Fruit fly (Drosophila melanogaster): ENCODE results near the gene CG14257.

CG14257 gene

DNA sequence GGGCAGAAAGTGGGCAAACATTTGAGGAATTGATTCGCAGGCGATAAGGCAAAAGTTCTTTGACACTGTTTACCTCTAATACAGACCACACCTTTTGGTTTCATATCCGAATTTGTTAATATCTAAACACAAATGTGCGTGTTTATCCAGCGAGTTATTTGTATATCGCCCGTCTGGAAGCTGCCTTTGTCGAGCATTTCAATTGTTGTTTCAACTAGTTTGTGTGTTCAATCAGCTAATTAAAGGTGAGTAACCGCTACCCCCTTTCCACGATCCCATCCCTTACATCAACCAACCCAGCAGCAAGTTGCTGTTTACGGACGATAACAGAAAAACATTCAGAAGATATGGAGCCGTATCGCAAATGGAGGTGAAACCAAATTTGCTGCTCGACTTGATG, 55.7 kb downstream of the CG14257 start (continued):
- TF ChIP-seq CG4820 (GFP tag; optimal IDR thresholded peaks at IDR 0.05) (no peak), NC2β (GFP tag; optimal IDR thresholded peaks at IDR 0.05) (no peak), schlank (tag; optimal IDR thresholded peaks at IDR 0.05) (peak; percentile 79), dpn (GFP tag; optimal IDR thresholded peaks at IDR 0.05) (peak; percentile 27 to 67), CG34224 (GFP tag; IDR thresholded peaks at IDR 0.05; ENCODE audit: partially characterized antibody) (no peak), hkb (optimal IDR thresholded peaks at IDR 0.05) (no peak), hkb (GFP tag; IDR thresholded peaks at IDR 0.05) (peak; percentile 53), so (GFP tag; IDR thresholded peaks at IDR 0.05) (peak; percentile 61; the same call in 1 of the 3 replicates), Bteb2 (GFP tag; optimal IDR thresholded peaks at IDR 0.05) (peak; percentile 14), gcm2 (GFP tag; optimal IDR thresholded peaks at IDR 0.05) (no peak), nerfin-1 (tag; optimal IDR thresholded peaks at IDR 0.05) (no peak), CG11247 (GFP tag; IDR thresholded peaks at IDR 0.05) (peak; percentile 48; the same call in 1 of the 2 replicates), Aef1 (GFP tag; IDR thresholded peaks at IDR 0.05) (no peak), Ravus (GFP tag; IDR thresholded peaks at IDR 0.05) (no peak), Oli (tag; optimal IDR thresholded peaks at IDR 0.05) (no peak), eve (GFP tag; optimal IDR thresholded peaks at IDR 0.05) (no peak), CG10565 (GFP tag; optimal IDR thresholded peaks at IDR 0.05) (no peak), exex (tag; optimal IDR thresholded peaks at IDR 0.05) (peak; percentile 40), CG9932 (GFP tag; IDR thresholded peaks at IDR 0.05) (peak; percentile 53), Bdp1 (GFP tag; optimal IDR thresholded peaks at IDR 0.05) (no peak), CG18599 (GFP tag; optimal IDR thresholded peaks at IDR 0.05) (peak; percentile 85), CG5180 (GFP tag; optimal IDR thresholded peaks at IDR 0.05) (peak; percentile 35), ci (GFP tag; IDR thresholded peaks at IDR 0.05) (peak; percentile 58; the same call in 2 of the 3 replicates), toy (GFP tag; IDR thresholded peaks at IDR 0.05) (peak; percentile 56; the same call in 1 of the 2 replicates), pita (GFP tag; optimal IDR thresholded peaks at IDR 0.05) (no peak), Dek (tag; optimal IDR thresholded peaks at IDR 0.05) (peak; percentile 12), CG1792 (GFP tag; optimal IDR thresholded peaks at IDR 0.05) (peak; percentile 15), CG2712 (tag; optimal IDR thresholded peaks at IDR 0.05) (no peak), salm (tag; optimal IDR thresholded peaks at IDR 0.05) (no peak), CG18262 (tag; optimal IDR thresholded peaks at IDR 0.05) (no peak), CG6683 (GFP tag; optimal IDR thresholded peaks at IDR 0.05) (peak; percentile 49), ato (GFP tag; IDR thresholded peaks at IDR 0.05; ENCODE audit: partially characterized antibody) (no peak), Hmx (GFP tag; optimal IDR thresholded peaks at IDR 0.05) (no peak), CG12219 (GFP tag; optimal IDR thresholded peaks at IDR 0.05) (peak; percentile 16), CG6654 (GFP tag; optimal IDR thresholded peaks at IDR 0.05) (no peak), Fer2 (tag; optimal IDR thresholded peaks at IDR 0.05) (peak; percentile 13), BEAF-32 (GFP tag; optimal IDR thresholded peaks at IDR 0.05) (no peak), Awh (GFP tag; IDR thresholded peaks at IDR 0.05) (0 out of 2 replicates have a peak, but pooled peaks have one; percentile 19), seq (GFP tag; IDR thresholded peaks at IDR 0.05) (peak; percentile 73; the same call in 1 of the 2 replicates), CG7928 (GFP tag; optimal IDR thresholded peaks at IDR 0.05) (peak; percentile 9), pho (GFP tag; optimal IDR thresholded peaks at IDR 0.05) (peak; percentile 70), pan (optimal IDR thresholded peaks at IDR 0.05) (no peak), pan (GFP tag; optimal IDR thresholded peaks at IDR 0.05 in 1 of 2, IDR thresholded peaks at IDR 0.05 in 1 of 2) (peak in 1 of 2 experiments; percentile 52), CG17328 (GFP tag; IDR thresholded peaks at IDR 0.05) (no peak), Hand (GFP tag; optimal IDR thresholded peaks at IDR 0.05) (peak; percentile 21), PHDP (tag; optimal IDR thresholded peaks at IDR 0.05) (peak; percentile 57), Hsf (GFP tag; optimal IDR thresholded peaks at IDR 0.05) (no peak), CG43689 (GFP tag; IDR thresholded peaks at IDR 0.05) (no peak), CG9609 (GFP tag; optimal IDR thresholded peaks at IDR 0.05) (no peak), pfk (GFP tag; optimal IDR thresholded peaks at IDR 0.05) (no peak), mld (GFP tag; IDR thresholded peaks at IDR 0.05; ENCODE audit: partially characterized antibody) (no peak)

Data from whole organism, embryonic.